Worm (Caenorhabditis elegans) whole organism, L1 larva: ENCODE measurements around the gene trx-2.

ENCODE experiments used
- C04F5.9 ChIP-seq: sonication (generic microtip); optimal IDR thresholded peaks from 2 replicates; lab custom pipeline; 2016; ENCODE audit warnings: missing genetic modification characterization, missing compliant biosample characterization
- C34B4.2 ChIP-seq: sonication (generic microtip); optimal IDR thresholded peaks from 2 replicates; lab custom pipeline; 2017; ENCODE audit warnings: mild to moderate bottlenecking, missing genetic modification characterization, missing compliant biosample characterization
- Y116A8C.19 ChIP-seq: sonication (generic microtip); optimal IDR thresholded peaks from 2 replicates; lab custom pipeline; 2016; ENCODE audit warnings: missing compliant biosample characterization, missing genetic modification characterization, borderline replicate concordance
- ama-1 ChIP-seq: fragments of 150-350 bp; optimal IDR thresholded peaks from 2 replicates; lab custom pipeline; 2014
- blmp-1 ChIP-seq: fragments of 150-350 bp; optimal IDR thresholded peaks from 2 replicates; lab custom pipeline; 2014; ENCODE audit warnings: missing biosample characterization, missing genetic modification characterization
- ceh-82 ChIP-seq, 3 experiments: fragments of 150-350 bp in 1 of 3; sonication (generic microtip) in 2 of 3; optimal IDR thresholded peaks; 2 replicates each; lab custom pipeline; 2014 to 2017; ENCODE audit warnings: missing biosample characterization in 3 of 3, missing genetic modification characterization in 3 of 3
- ceh-90 ChIP-seq: sonication (generic microtip); optimal IDR thresholded peaks from 2 replicates; lab custom pipeline; 2016; ENCODE audit warnings: missing genetic modification characterization, missing compliant biosample characterization
- efl-1 ChIP-seq, 4 experiments: fragments of 150-350 bp; optimal IDR thresholded peaks in 3 of 4; peaks in 1 of 4; 1 replicate in 1 of 4; 2 replicates in 3 of 4; lab custom pipeline; 2014; ENCODE audit warnings: missing biosample characterization in 2 of 4, missing genetic modification characterization in 2 of 4, missing genetic modification reagents in 2 of 4
- efl-3 ChIP-seq: fragments of 200-800 bp; sonication (Bioruptor generic); optimal IDR thresholded peaks from 2 replicates; lab custom pipeline; 2018; ENCODE audit warnings: mild to moderate bottlenecking, missing genetic modification characterization, missing compliant biosample characterization
- elt-3 ChIP-seq, 6 experiments: fragments of 150-350 bp in 1 of 6; sonication (generic microtip); optimal IDR thresholded peaks; 2 replicates each; lab custom pipeline; 2017 to 2018; ENCODE audit warnings: missing biosample characterization in 6 of 6, missing genetic modification characterization in 6 of 6, inconsistent platforms in 1 of 6
- ets-5 ChIP-seq: fragments of 200-800 bp; sonication (Bioruptor generic); IDR thresholded peaks from 2 replicates; pipeline ENCODE4 v1.3.6; 2022; ENCODE audit warnings: missing genetic modification characterization, missing compliant biosample characterization
- fkh-10 ChIP-seq: sonication (generic microtip); optimal IDR thresholded peaks from 2 replicates; lab custom pipeline; 2017; ENCODE audit warnings: missing biosample characterization, missing genetic modification reagents, missing genetic modification characterization
- fkh-4 ChIP-seq: sonication (generic microtip); optimal IDR thresholded peaks from 2 replicates; lab custom pipeline; 2016; ENCODE audit warnings: missing compliant biosample characterization, missing genetic modification characterization, borderline replicate concordance
- fkh-8 ChIP-seq: sonication (generic microtip); optimal IDR thresholded peaks from 2 replicates; lab custom pipeline; 2016; ENCODE audit warnings: mild to moderate bottlenecking, missing genetic modification characterization, missing compliant biosample characterization
- fos-1 ChIP-seq: fragments of 150-350 bp; optimal IDR thresholded peaks from 2 replicates; lab custom pipeline; 2014; ENCODE audit warnings: missing biosample characterization, missing genetic modification characterization
- hlh-4 ChIP-seq: sonication (generic microtip); optimal IDR thresholded peaks from 2 replicates; lab custom pipeline; 2016; ENCODE audit warnings: mild to moderate bottlenecking, missing genetic modification characterization, missing compliant biosample characterization
- hpl-2 ChIP-seq: fragments of 150-350 bp; optimal IDR thresholded peaks from 2 replicates; lab custom pipeline; 2014; ENCODE audit warnings: missing biosample characterization, missing genetic modification reagents, missing genetic modification characterization
- irx-1 ChIP-seq: sonication (generic microtip); optimal IDR thresholded peaks from 2 replicates; lab custom pipeline; 2016; ENCODE audit warnings: missing genetic modification characterization, missing compliant biosample characterization
- isw-1 ChIP-seq: fragments of 200-800 bp; sonication (Bioruptor generic); IDR thresholded peaks from 2 replicates; pipeline ENCODE4 v1.3.6; 2022; ENCODE audit warnings: missing genetic modification characterization, missing compliant biosample characterization
- jun-1 ChIP-seq: fragments of 150-350 bp; optimal IDR thresholded peaks from 2 replicates; lab custom pipeline; 2014; ENCODE audit warnings: missing biosample characterization, missing genetic modification reagents, missing genetic modification characterization
- lin-13 ChIP-seq: fragments of 150-350 bp; optimal IDR thresholded peaks from 2 replicates; lab custom pipeline; 2014; ENCODE audit warnings: missing biosample characterization, missing genetic modification reagents, missing genetic modification characterization
- lin-15B ChIP-seq: fragments of 150-350 bp; sonication (generic microtip); optimal IDR thresholded peaks from 3 replicates; lab custom pipeline; 2014; ENCODE audit warnings: missing biosample characterization, missing genetic modification characterization
- lin-35 ChIP-seq, 2 experiments: fragments of 150-350 bp; optimal IDR thresholded peaks; 2 replicates each; lab custom pipeline; 2014; ENCODE audit warnings: missing biosample characterization in 2 of 2, missing genetic modification characterization in 2 of 2, missing genetic modification reagents in 2 of 2
- lin-39 ChIP-seq: fragments of 150-350 bp; optimal IDR thresholded peaks from 2 replicates; lab custom pipeline; 2014; ENCODE audit warnings: missing biosample characterization, missing genetic modification reagents, missing genetic modification characterization
- mab-9 ChIP-seq: fragments of 200-800 bp; sonication (Bioruptor generic); IDR thresholded peaks from 2 replicates; pipeline ENCODE4 v1.3.6; 2022; ENCODE audit warnings: missing genetic modification reagents, missing genetic modification characterization, missing compliant biosample characterization
- mdl-1 ChIP-seq, 2 experiments: fragments of 150-350 bp; optimal IDR thresholded peaks; 2 replicates each; lab custom pipeline; 2014 to 2017; ENCODE audit warnings: missing biosample characterization in 2 of 2, missing genetic modification characterization in 2 of 2, inconsistent platforms in 1 of 2
- nhr-11 ChIP-seq: fragments of 150-350 bp; optimal IDR thresholded peaks from 2 replicates; lab custom pipeline; 2014; ENCODE audit warnings: missing biosample characterization, missing genetic modification characterization
- nhr-12 ChIP-seq: sonication (generic microtip); optimal IDR thresholded peaks from 2 replicates; lab custom pipeline; 2017; ENCODE audit warnings: missing biosample characterization, missing genetic modification characterization
- nhr-20 ChIP-seq: sonication (generic microtip); optimal IDR thresholded peaks from 2 replicates; lab custom pipeline; 2016; ENCODE audit warnings: mild to moderate bottlenecking, missing genetic modification characterization, missing compliant biosample characterization
- nhr-90 ChIP-seq: sonication (generic microtip); optimal IDR thresholded peaks from 2 replicates; lab custom pipeline; 2016; ENCODE audit warnings: mild to moderate bottlenecking, missing genetic modification characterization, missing compliant biosample characterization; ENCODE audit not compliant: poor library complexity
- pag-3 ChIP-seq: sonication (generic microtip); optimal IDR thresholded peaks from 2 replicates; lab custom pipeline; 2017; ENCODE audit warnings: missing genetic modification characterization, mild to moderate bottlenecking, missing compliant biosample characterization, antibody characterized with exemption, borderline replicate concordance; ENCODE audit not compliant: insufficient read depth
- pax-3 ChIP-seq: fragments of 200-800 bp; sonication (Bioruptor generic); optimal IDR thresholded peaks from 2 replicates; lab custom pipeline; 2018; ENCODE audit warnings: mild to moderate bottlenecking, missing genetic modification characterization, moderate library complexity, missing compliant biosample characterization
- rnt-1 ChIP-seq: sonication (generic microtip); optimal IDR thresholded peaks from 2 replicates; lab custom pipeline; 2016; ENCODE audit warnings: mild to moderate bottlenecking, missing genetic modification characterization, moderate library complexity, missing compliant biosample characterization
- sox-4 ChIP-seq: sonication (generic microtip); optimal IDR thresholded peaks from 2 replicates; lab custom pipeline; 2016; ENCODE audit warnings: missing genetic modification characterization, missing compliant biosample characterization
- tbx-2 ChIP-seq: sonication (generic microtip); optimal IDR thresholded peaks from 2 replicates; lab custom pipeline; 2016; ENCODE audit warnings: missing genetic modification characterization, missing compliant biosample characterization
- tlp-1 ChIP-seq: fragments of 150-350 bp; optimal IDR thresholded peaks from 2 replicates; lab custom pipeline; 2014; ENCODE audit warnings: missing biosample characterization, missing genetic modification characterization
- unc-86 ChIP-seq: sonication (generic microtip); optimal IDR thresholded peaks from 2 replicates; lab custom pipeline; 2016; ENCODE audit warnings: missing genetic modification characterization, missing compliant biosample characterization
- zag-1 ChIP-seq: fragments of 150-350 bp; optimal IDR thresholded peaks from 2 replicates; lab custom pipeline; 2014; ENCODE audit warnings: missing biosample characterization, missing genetic modification characterization
- zip-4 ChIP-seq: fragments of 200-800 bp; sonication (Bioruptor generic); optimal IDR thresholded peaks from 2 replicates; lab custom pipeline; 2018; ENCODE audit warnings: mild to moderate bottlenecking, missing genetic modification characterization, moderate library complexity, missing compliant biosample characterization
- ztf-11 ChIP-seq, 2 experiments: sonication (generic microtip); optimal IDR thresholded peaks; 2 replicates each; lab custom pipeline; 2016 to 2017; ENCODE audit warnings: missing genetic modification characterization in 2 of 2, missing biosample characterization in 1 of 2, missing compliant biosample characterization in 1 of 2
- ztf-4 ChIP-seq: fragments of 150-350 bp; optimal IDR thresholded peaks from 2 replicates; lab custom pipeline; 2014; ENCODE audit warnings: missing biosample characterization, missing genetic modification characterization

The trx-2 gene

ce11 chrV:10355773-10356335, 41.4 kb downstream of the trx-2 start, which contains the start of gene sluh-7 (continued):
- TF ChIP-seq lin-39 (peak; percentile 65), zip-4 (GFP tag; lab: Kevin White, UChicago) (peak; percentile 20), tlp-1 (tag; lab: Kevin White, UChicago) (no peak), fkh-8 (peak; percentile 78), efl-1 (optimal IDR thresholded peaks at IDR 0.05; lab: Kevin White, UChicago) (peak; percentile 80 to 95), efl-1 (GFP tag; optimal IDR thresholded peaks at IDR 0.05 in 1 of 2; lab: Kevin White, UChicago) (peak; percentile 95 to 99), zag-1 (tag; lab: Kevin White, UChicago) (no peak), rnt-1 (tag; lab: Kevin White, UChicago) (peak; percentile 99), ama-1 (lab: Kevin White, UChicago) (no peak), ceh-90 (peak; percentile 96), hpl-2 (GFP tag; lab: Kevin White, UChicago) (no peak), nhr-12 (tag; lab: Kevin White, UChicago) (no peak), mdl-1 (tag; optimal IDR thresholded peaks at IDR 0.05; lab: Kevin White, UChicago) (peak in 1 of 2 experiments; percentile 35), nhr-20 (tag; lab: Kevin White, UChicago) (peak; percentile 88), nhr-90 (tag; lab: Kevin White, UChicago) (peak; percentile 97), fkh-10 (GFP tag; lab: Kevin White, UChicago) (no peak), fkh-4 (peak; percentile 95), tbx-2 (tag; lab: Kevin White, UChicago) (peak; percentile 91), lin-13 (peak; percentile 72), jun-1 (tag; lab: Kevin White, UChicago) (no peak), nhr-11 (peak; percentile 28), Y116A8C.19 (tag; lab: Kevin White, UChicago) (peak; percentile 77), efl-3 (GFP tag; lab: Kevin White, UChicago) (peak; percentile 11), sox-4 (peak; percentile 90), irx-1 (tag; lab: Kevin White, UChicago) (peak; percentile 95), ztf-4 (tag; lab: Kevin White, UChicago) (no peak), C34B4.2 (tag; lab: Kevin White, UChicago) (no peak), ztf-11 (tag; optimal IDR thresholded peaks at IDR 0.05; lab: Kevin White, UChicago) (peak in 1 of 2 experiments; percentile 96), ets-5 (no peak), mab-9 (GFP tag; lab: Robert Waterston, UW) (peak; percentile 76), lin-35 (GFP tag; optimal IDR thresholded peaks at IDR 0.05; lab: Kevin White, UChicago) (peak; percentile 94 to 97), unc-86 (peak; percentile 82)

- no peak for TF ChIP-seq fkh-4
- TF ChIP-seq efl-1 (optimal IDR thresholded peaks at IDR 0.05; lab: Kevin White, UChicago): no peak
- TF ChIP-seq efl-1 (GFP tag; optimal IDR thresholded peaks at IDR 0.05 in 1 of 2; lab: Kevin White, UChicago): peak in 1 of 2 experiments; percentile 80
- TF ChIP-seq elt-3 (tag; optimal IDR thresholded peaks at IDR 0.05; lab: Kevin White, UChicago): no peak
- TF ChIP-seq lin-35 (GFP tag; optimal IDR thresholded peaks at IDR 0.05; lab: Kevin White, UChicago): peak in 1 of 2 experiments; percentile 27
- TF ChIP-seq ceh-82 (tag; optimal IDR thresholded peaks at IDR 0.05; lab: Kevin White, UChicago): no peak
These were observed 43.0 kb downstream of the trx-2 start, which contains the start of gene ceeh-2 for ce11 chrV:10357467-10357953. ceeh-2 (minus strand) TSS chrV:10357903.

- TF ChIP-seq pax-3 (no peak), fos-1 (tag; lab: Kevin White, UChicago) (no peak), blmp-1 (tag; lab: Kevin White, UChicago) (peak; percentile 49)
These were observed 43.8 kb downstream of the trx-2 start, which contains the start of gene ttll-15 for ce11 chrV:10358238-10358637. ttll-15 (plus strand) TSS chrV:10358538.

- TF ChIP-seq isw-1 (GFP tag; lab: Robert Waterston, UW): no peak
- no peak for TF ChIP-seq lin-15B (tag; lab: Kevin White, UChicago)
- no peak for TF ChIP-seq ama-1 (lab: Kevin White, UChicago)
- TF ChIP-seq efl-1 (optimal IDR thresholded peaks at IDR 0.05; lab: Kevin White, UChicago): no peak
- no peak for TF ChIP-seq efl-1 (GFP tag; optimal IDR thresholded peaks at IDR 0.05 in 1 of 2; lab: Kevin White, UChicago)
- TF ChIP-seq pag-3 (tag; lab: Kevin White, UChicago): no peak
- no peak for TF ChIP-seq C04F5.9
- TF ChIP-seq hlh-4 (tag; lab: Kevin White, UChicago): no peak
These were observed 45.7 kb downstream of the trx-2 start for ce11 chrV:10360186-10360585.
